Fruit fly (Drosophila melanogaster) whole organism, pupa: ENCODE measurements around the gene Pop2.

Experiments used
- CG10348 ChIP-seq: fragments of 200-800 bp; sonication (Bioruptor generic); IDR thresholded peaks from 2 replicates; pipeline ENCODE4 v1.3.6; 2022; ENCODE audit warnings: missing biosample characterization, missing genetic modification characterization
- CG12605 ChIP-seq: fragments of 200-800 bp; sonication (Bioruptor generic); IDR thresholded peaks from 2 replicates; pipeline ENCODE4 v1.3.6; 2022; ENCODE audit warnings: missing biosample characterization, missing genetic modification characterization
- CG13204 ChIP-seq: fragments of 200-800 bp; sonication (Bioruptor generic); optimal IDR thresholded peaks from 2 replicates; lab custom pipeline; 2018; ENCODE audit warnings: missing biosample characterization, mild to moderate bottlenecking, missing genetic modification characterization, moderate library complexity
- CG14655 ChIP-seq: fragments of 200-800 bp; sonication (Bioruptor generic); optimal IDR thresholded peaks from 3 replicates; lab custom pipeline; 2017; ENCODE audit warnings: mild to moderate bottlenecking, missing biosample characterization, missing genetic modification reagents, missing genetic modification characterization
- CG15710 ChIP-seq: fragments of 200-800 bp; sonication (Bioruptor generic); optimal IDR thresholded peaks from 2 replicates; lab custom pipeline; 2018; ENCODE audit warnings: missing biosample characterization, mild to moderate bottlenecking, missing genetic modification characterization, moderate library complexity
- CG17806 ChIP-seq: fragments of 200-800 bp; sonication (Bioruptor generic); optimal IDR thresholded peaks from 2 replicates; lab custom pipeline; 2018; ENCODE audit warnings: missing biosample characterization, mild to moderate bottlenecking, missing genetic modification characterization, moderate library complexity
- CG32121 ChIP-seq: fragments of 200-800 bp; sonication (Bioruptor generic); IDR thresholded peaks from 2 replicates; pipeline ENCODE4 v1.3.6; 2022; ENCODE audit warnings: missing biosample characterization, missing genetic modification characterization
- CG34367 ChIP-seq: fragments of 200-800 bp; sonication (Bioruptor generic); optimal IDR thresholded peaks from 2 replicates; lab custom pipeline; 2018; ENCODE audit warnings: missing biosample characterization, mild to moderate bottlenecking, missing genetic modification characterization
- CG4496 ChIP-seq: fragments of 200-800 bp; sonication (Bioruptor generic); IDR thresholded peaks from 3 replicates; pipeline ENCODE4 v1.3.6; 2022; ENCODE audit warnings: missing biosample characterization, missing genetic modification characterization
- CG8159 ChIP-seq: fragments of 200-800 bp; sonication (Bioruptor generic); optimal IDR thresholded peaks from 3 replicates; lab custom pipeline; 2018; ENCODE audit warnings: missing biosample characterization, mild to moderate bottlenecking, missing genetic modification characterization, moderate library complexity
- CG8301 ChIP-seq: fragments of 200-800 bp; sonication (Bioruptor generic); optimal IDR thresholded peaks from 2 replicates; lab custom pipeline; 2018; ENCODE audit warnings: missing biosample characterization, mild to moderate bottlenecking, missing genetic modification characterization
- CG9948 ChIP-seq: fragments of 200-800 bp; sonication (Bioruptor generic); optimal IDR thresholded peaks from 2 replicates; lab custom pipeline; 2018; ENCODE audit warnings: missing biosample characterization, mild to moderate bottlenecking, missing genetic modification characterization, moderate library complexity
- D1 ChIP-seq: fragments of 200-800 bp; sonication (Bioruptor generic); optimal IDR thresholded peaks from 2 replicates; lab custom pipeline; 2018; ENCODE audit warnings: missing biosample characterization, mild to moderate bottlenecking, missing genetic modification characterization, moderate library complexity
- EcR ChIP-seq: fragments of 200-800 bp; sonication (Bioruptor generic); optimal IDR thresholded peaks from 3 replicates; lab custom pipeline; 2019; ENCODE audit warnings: missing biosample characterization, missing genetic modification characterization, mild to moderate bottlenecking, moderate library complexity, missing genetic modification reagents
- Ets98B ChIP-seq: fragments of 200-800 bp; sonication (Bioruptor generic); IDR thresholded peaks from 2 replicates; pipeline ENCODE4 v1.3.6; 2022; ENCODE audit warnings: missing biosample characterization, missing genetic modification characterization
- Pif1A ChIP-seq: fragments of 200-800 bp; sonication (Bioruptor generic); optimal IDR thresholded peaks from 3 replicates; lab custom pipeline; 2016; ENCODE audit warnings: missing biosample characterization, missing genetic modification characterization
- Pif1B ChIP-seq: fragments of 200-800 bp; sonication (Bioruptor generic); optimal IDR thresholded peaks from 3 replicates; lab custom pipeline; 2016; ENCODE audit warnings: missing biosample characterization, missing genetic modification characterization
- Snoo ChIP-seq: fragments of 200-800 bp; sonication (Bioruptor generic); optimal IDR thresholded peaks from 3 replicates; lab custom pipeline; 2017; ENCODE audit warnings: missing biosample characterization, mild to moderate bottlenecking, missing genetic modification characterization, inconsistent platforms
- fd96Ca ChIP-seq: fragments of 200-800 bp; sonication (Bioruptor generic); IDR thresholded peaks from 3 replicates; pipeline ENCODE4 v1.3.6; 2022; ENCODE audit warnings: missing biosample characterization, missing genetic modification characterization
- gl ChIP-seq: fragments of 200-800 bp; sonication (Bioruptor generic); optimal IDR thresholded peaks from 2 replicates; lab custom pipeline; 2018; ENCODE audit warnings: missing biosample characterization, mild to moderate bottlenecking, missing genetic modification characterization
- rn ChIP-seq: fragments of 200-800 bp; sonication (Bioruptor generic); IDR thresholded peaks from 2 replicates; pipeline ENCODE4 v1.3.6; 2022; ENCODE audit warnings: missing biosample characterization, missing genetic modification characterization

Gene Pop2

DNA sequence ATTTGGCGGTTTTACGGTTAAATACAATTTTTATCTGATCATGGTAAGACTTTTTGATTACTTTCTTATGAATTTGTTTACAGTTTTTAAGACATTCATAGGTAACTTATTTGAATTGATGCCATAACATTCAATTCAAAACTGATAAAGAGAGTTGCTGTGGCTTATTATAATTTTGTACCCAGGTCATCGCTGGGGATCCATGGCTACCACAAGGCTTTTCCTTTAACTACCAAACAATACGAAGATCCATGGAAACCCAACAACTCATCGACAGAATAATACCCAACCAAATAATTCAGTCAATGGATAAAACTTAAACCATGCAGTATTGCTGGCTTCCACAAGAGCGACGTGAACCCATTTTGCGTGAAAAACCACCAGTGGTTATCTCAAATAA, 39.4 kb upstream of the Pop2 start, which contains the start of gene CG6793:
Gene CG6793 (plus strand): TSS at position 301 of the 400 bp plus-strand sequence.
- TF ChIP-seq CG8159 (tag; lab: Kevin White, UChicago) (no peak), Snoo (no peak), Pif1A (GFP tag; lab: Kevin White, UChicago) (no peak), CG4496 (GFP tag; lab: Robert Waterston, UW) (no peak), Ets98B (GFP tag; lab: Robert Waterston, UW) (no peak), CG13204 (GFP tag; lab: Kevin White, UChicago) (no peak), CG9948 (tag; lab: Kevin White, UChicago) (no peak), CG32121 (GFP tag; lab: Robert Waterston, UW) (no peak), CG34367 (no peak), Pif1B (GFP tag; lab: Kevin White, UChicago) (no peak), gl (tag; lab: Kevin White, UChicago) (no peak), CG14655 (no peak), CG10348 (GFP tag; lab: Robert Waterston, UW) (no peak), CG12605 (no peak), EcR (GFP tag; lab: Kevin White, UChicago) (no peak)

DNA sequence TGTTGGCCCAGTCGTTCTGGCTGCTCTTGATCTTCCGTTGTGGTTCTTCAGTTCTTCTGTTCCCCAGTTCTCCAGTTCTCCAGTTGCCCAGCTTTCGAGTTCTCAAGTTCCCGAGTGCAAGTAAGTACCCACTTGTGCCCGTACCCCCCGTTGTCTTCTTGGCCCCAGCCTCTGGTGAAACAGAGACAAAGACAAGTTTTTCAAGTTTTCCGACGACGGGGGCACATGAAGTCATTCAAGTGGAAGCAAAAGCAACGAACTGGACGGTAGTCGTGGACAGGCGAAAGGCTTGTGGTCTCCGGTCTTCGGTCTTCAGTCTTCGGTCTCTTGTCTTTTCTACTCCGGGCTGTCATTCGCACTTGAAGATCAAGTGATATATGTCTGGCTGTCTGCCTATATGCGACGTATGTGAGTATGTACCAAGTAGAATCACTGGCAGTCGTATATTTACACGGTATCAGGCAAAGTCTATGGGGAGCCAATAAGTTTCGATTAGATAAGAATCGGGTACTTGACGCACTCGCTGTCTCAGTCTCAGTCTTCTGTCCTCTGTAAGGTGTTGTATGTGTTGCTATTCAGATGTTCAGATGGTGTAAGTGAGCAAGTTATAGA, 37.7 kb upstream of the Pop2 start:
- peak; percentile 15 for TF ChIP-seq CG8159 (tag; lab: Kevin White, UChicago)
- no peak for TF ChIP-seq CG17806
- peak; percentile 18; the same call in 1 of the 3 replicates for TF ChIP-seq fd96Ca (GFP tag; lab: Robert Waterston, UW)
- TF ChIP-seq CG32121 (GFP tag; lab: Robert Waterston, UW), result 0 out of 2 replicates have a peak, but pooled peaks have one; percentile 33
- no peak for TF ChIP-seq CG15710 (tag; lab: Kevin White, UChicago)
- peak; percentile 28 for TF ChIP-seq Pif1A (GFP tag; lab: Kevin White, UChicago)
- TF ChIP-seq EcR (GFP tag; lab: Kevin White, UChicago), result peak; percentile 96
- TF ChIP-seq rn, result no peak
- TF ChIP-seq CG13204 (GFP tag; lab: Kevin White, UChicago), result peak; percentile 71
- TF ChIP-seq gl (tag; lab: Kevin White, UChicago), result peak; percentile 58
- TF ChIP-seq CG4496 (GFP tag; lab: Robert Waterston, UW), result no peak; the same call in 2 of the 3 replicates
- TF ChIP-seq CG12605, result no peak
- TF ChIP-seq CG14655, result peak; percentile 22

DNA sequence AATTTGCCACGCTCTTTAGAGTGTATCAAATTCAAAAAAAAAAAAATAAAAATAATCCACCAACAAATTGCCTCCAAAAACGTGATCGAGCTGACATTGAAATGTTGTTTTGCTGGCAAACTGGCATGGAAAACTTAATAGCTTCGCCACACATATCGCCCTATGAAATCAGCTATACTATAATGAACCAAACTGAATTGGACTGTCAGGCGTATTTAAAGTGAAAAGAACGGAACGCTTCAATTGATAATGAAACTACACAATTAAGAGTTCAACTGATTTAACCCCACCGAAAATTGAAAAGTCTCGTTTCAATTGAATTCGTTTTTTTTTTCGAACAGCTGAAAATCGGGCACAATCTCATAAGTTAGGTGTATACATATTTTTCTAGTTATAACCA, 36.4 kb upstream of the Pop2 start:
- TF ChIP-seq CG8159 (tag; lab: Kevin White, UChicago) (no peak), Snoo (no peak), CG32121 (GFP tag; lab: Robert Waterston, UW) (no peak), CG9948 (tag; lab: Kevin White, UChicago) (no peak), EcR (GFP tag; lab: Kevin White, UChicago) (no peak), CG13204 (GFP tag; lab: Kevin White, UChicago) (no peak), CG17806 (no peak), D1 (tag; lab: Kevin White, UChicago) (no peak), rn (no peak), fd96Ca (GFP tag; lab: Robert Waterston, UW) (no peak), CG8301 (tag; lab: Kevin White, UChicago) (no peak), CG14655 (no peak), Ets98B (GFP tag; lab: Robert Waterston, UW) (no peak)

DNA sequence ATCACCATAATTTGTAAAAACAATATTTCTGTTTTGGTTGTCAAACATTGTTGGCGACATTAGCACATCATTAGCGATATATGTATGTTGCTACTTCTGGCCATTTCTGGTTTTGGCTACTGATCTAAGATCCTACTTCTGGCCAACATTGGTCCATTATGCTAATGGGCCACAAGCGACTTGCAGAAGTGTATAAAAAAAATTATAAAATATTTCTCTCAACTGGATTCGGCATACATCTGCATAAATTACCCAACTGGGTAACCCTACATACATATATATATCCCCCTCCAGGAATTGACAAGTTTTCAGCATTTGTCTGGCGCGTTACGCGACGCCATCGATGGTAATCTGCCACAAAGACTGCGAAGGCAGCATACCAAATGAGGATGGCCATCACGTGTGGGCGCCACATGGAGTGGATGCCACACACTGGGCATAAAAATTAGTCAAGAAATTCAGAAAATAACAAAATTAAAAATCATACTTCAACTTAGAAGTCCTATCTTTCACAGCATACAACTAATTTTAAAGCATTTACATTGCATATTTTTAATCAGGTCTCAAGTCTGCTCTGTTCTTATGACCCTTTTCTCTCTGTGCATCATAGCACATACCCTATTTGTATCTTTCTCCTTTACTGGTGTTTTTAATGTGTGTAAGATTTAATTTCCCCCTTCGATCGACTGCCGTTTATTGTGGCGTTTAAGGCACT, 34.9 kb upstream of the Pop2 start:
- TF ChIP-seq CG9948 (tag; lab: Kevin White, UChicago) (peak; percentile 35), Pif1A (GFP tag; lab: Kevin White, UChicago) (peak; percentile 32), CG15710 (tag; lab: Kevin White, UChicago) (peak; percentile 29), gl (tag; lab: Kevin White, UChicago) (peak; percentile 1), CG8159 (tag; lab: Kevin White, UChicago) (peak; percentile 73), EcR (GFP tag; lab: Kevin White, UChicago) (no peak), CG17806 (peak; percentile 68), Snoo (no peak), CG4496 (GFP tag; lab: Robert Waterston, UW) (peak; percentile 40; the same call in 1 of the 3 replicates), CG8301 (tag; lab: Kevin White, UChicago) (peak; percentile 51), CG14655 (peak; percentile 78), Ets98B (GFP tag; lab: Robert Waterston, UW) (no peak)

DNA sequence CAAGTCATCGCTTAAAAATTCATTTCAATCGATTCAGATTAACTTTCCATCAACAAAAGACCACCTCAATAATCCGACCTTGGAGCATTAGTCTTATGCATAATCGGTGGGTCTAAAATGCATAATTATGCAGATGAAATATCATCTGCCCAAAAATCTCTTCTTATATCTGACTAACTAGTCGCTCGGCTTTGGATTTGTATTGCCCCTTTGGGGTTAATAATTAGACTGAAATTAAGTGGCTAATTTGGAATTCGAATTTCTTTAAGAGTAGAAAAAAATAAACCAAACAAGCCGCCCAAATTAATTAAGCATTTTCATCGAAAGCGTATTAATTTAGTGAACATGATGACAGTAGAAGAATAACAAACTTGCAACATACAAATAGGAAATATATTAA, 33.9 kb upstream of the Pop2 start:
- TF ChIP-seq CG14655, result no peak
- TF ChIP-seq CG15710 (tag; lab: Kevin White, UChicago), result no peak
- TF ChIP-seq CG32121 (GFP tag; lab: Robert Waterston, UW), result no peak
- no peak for TF ChIP-seq EcR (GFP tag; lab: Kevin White, UChicago)
- no peak for TF ChIP-seq CG34367
- no peak for TF ChIP-seq CG8159 (tag; lab: Kevin White, UChicago)
- TF ChIP-seq gl (tag; lab: Kevin White, UChicago), result no peak
- no peak for TF ChIP-seq CG17806

DNA sequence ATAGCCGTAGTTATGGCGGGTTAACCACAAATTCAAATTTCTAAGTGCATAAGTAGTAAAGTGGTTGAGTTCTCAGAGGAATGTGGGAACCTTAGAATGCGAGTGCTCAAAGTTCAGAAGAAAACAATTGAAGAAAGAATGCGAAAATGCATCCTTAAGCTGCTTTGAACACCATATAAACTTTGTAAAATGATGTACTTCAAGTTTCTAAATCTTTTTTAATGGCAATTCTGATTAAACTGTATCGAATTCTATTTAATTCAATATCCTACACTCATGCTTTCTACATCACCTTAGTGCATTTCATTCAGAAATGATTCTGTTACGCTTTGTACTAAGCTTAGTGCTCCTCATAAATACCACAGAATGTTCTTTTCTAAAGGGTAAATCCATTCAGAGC, 29.5 kb upstream of the Pop2 start, which contains the start of gene CG43993:
Gene CG43993 (plus strand): TSS at position 301 of the 400 bp plus-strand sequence.
- no peak for TF ChIP-seq CG4496 (GFP tag; lab: Robert Waterston, UW)
- TF ChIP-seq fd96Ca (GFP tag; lab: Robert Waterston, UW), result no peak
- no peak for TF ChIP-seq rn
- TF ChIP-seq CG14655, result no peak
- TF ChIP-seq CG13204 (GFP tag; lab: Kevin White, UChicago), result no peak
- no peak for TF ChIP-seq CG8301 (tag; lab: Kevin White, UChicago)
- no peak for TF ChIP-seq CG34367
- no peak for TF ChIP-seq CG15710 (tag; lab: Kevin White, UChicago)
- no peak for TF ChIP-seq EcR (GFP tag; lab: Kevin White, UChicago)
- no peak for TF ChIP-seq CG8159 (tag; lab: Kevin White, UChicago)
